Worm (Caenorhabditis elegans): ENCODE results near the gene F55G1.15.

DNA sequence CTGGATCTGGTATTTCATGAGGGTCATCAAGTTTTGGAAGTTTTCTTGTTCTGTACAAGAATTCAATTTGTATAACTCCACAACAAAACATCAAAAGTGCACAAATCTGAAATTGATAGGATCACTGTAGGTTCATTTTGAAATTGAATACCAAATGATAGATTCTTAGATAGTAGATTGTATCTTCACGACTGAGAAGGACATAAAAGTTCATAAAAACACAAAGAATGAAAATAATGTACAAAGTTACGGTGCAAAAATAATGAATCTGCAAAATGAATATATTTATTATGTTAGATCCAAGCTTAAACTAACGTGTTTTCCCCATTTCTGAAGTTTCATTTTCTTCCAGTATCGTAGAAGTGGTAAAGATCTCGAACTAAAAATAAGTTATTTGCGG is 313 bp downstream of the F55G1.15 start:
- TF ChIP-seq snpc-4 (tag; optimal IDR thresholded peaks at IDR 0.05): no peak
- TF ChIP-seq unc-62 (GFP tag; optimal IDR thresholded peaks at IDR 0.05): no peak
- no peak for TF ChIP-seq unc-39 (tag; optimal IDR thresholded peaks at IDR 0.05)
- no peak for TF ChIP-seq nhr-237 (tag; optimal IDR thresholded peaks at IDR 0.05)
- TF ChIP-seq ztf-11 (tag; optimal IDR thresholded peaks at IDR 0.05): no peak
- TF ChIP-seq elt-3 (tag; optimal IDR thresholded peaks at IDR 0.05): no peak
- TF ChIP-seq lin-32 (GFP tag; optimal IDR thresholded peaks at IDR 0.05): no peak
- no peak for TF ChIP-seq cnd-1 (tag; optimal IDR thresholded peaks at IDR 0.05)
- no peak for TF ChIP-seq M03D4.4 (tag; optimal IDR thresholded peaks at IDR 0.05)
- no peak for TF ChIP-seq ceh-83 (GFP tag; optimal IDR thresholded peaks at IDR 0.05)
- TF ChIP-seq nhr-76 (tag; optimal IDR thresholded peaks at IDR 0.05): no peak

All from whole organism, mixed stage, embryonic.